Fruit fly (Drosophila melanogaster) whole organism, embryonic: ENCODE data around the gene idc.

Experiments
- ATbp ChIP-seq: fragments of 200-800 bp; sonication (Bioruptor generic); optimal IDR thresholded peaks from 2 replicates; lab custom pipeline; 2017; ENCODE audit warnings: missing biosample characterization, mild to moderate bottlenecking, missing genetic modification characterization, missing genetic modification reagents
- Bteb2 ChIP-seq: fragments of 200-800 bp; sonication (Bioruptor generic); optimal IDR thresholded peaks from 2 replicates; lab custom pipeline; 2016; ENCODE audit warnings: missing biosample characterization, missing genetic modification characterization
- CG10366 ChIP-seq: fragments of 200-800 bp; sonication (Bioruptor generic); IDR thresholded peaks from 2 replicates; pipeline ENCODE4 v1.3.6; 2022; ENCODE audit warnings: missing biosample characterization, missing genetic modification characterization
- CG12391 ChIP-seq: fragments of 200-800 bp; sonication (Bioruptor generic); optimal IDR thresholded peaks from 3 replicates; lab custom pipeline; 2018; ENCODE audit warnings: missing biosample characterization, mild to moderate bottlenecking, missing genetic modification characterization, moderate library complexity
- CG12769 ChIP-seq: fragments of 200-800 bp; sonication (Bioruptor generic); optimal IDR thresholded peaks from 2 replicates; lab custom pipeline; 2019; ENCODE audit warnings: missing biosample characterization, mild to moderate bottlenecking, missing genetic modification characterization, moderate library complexity
- CG16815 ChIP-seq: fragments of 200-800 bp; sonication (Bioruptor generic); optimal IDR thresholded peaks from 3 replicates; lab custom pipeline; 2017; ENCODE audit warnings: missing biosample characterization, mild to moderate bottlenecking, missing genetic modification characterization
- CG17361 ChIP-seq: fragments of 200-800 bp; sonication (Bioruptor generic); IDR thresholded peaks from 3 replicates; pipeline ENCODE4 v1.3.6; 2022; ENCODE audit warnings: missing biosample characterization, missing genetic modification characterization
- CG1832 ChIP-seq: fragments of 200-800 bp; sonication (Bioruptor generic); optimal IDR thresholded peaks from 2 replicates; lab custom pipeline; 2017; ENCODE audit warnings: missing biosample characterization, mild to moderate bottlenecking, missing genetic modification characterization, inconsistent platforms
- CG2199 ChIP-seq: fragments of 200-800 bp; sonication (Bioruptor generic); IDR thresholded peaks from 3 replicates; pipeline ENCODE4 v1.3.6; 2022; ENCODE audit warnings: missing biosample characterization, missing genetic modification characterization
- CG31224 ChIP-seq: fragments of 200-800 bp; sonication (Bioruptor generic); IDR thresholded peaks from 2 replicates; pipeline ENCODE4 v1.3.6; 2022; ENCODE audit warnings: missing biosample characterization, missing genetic modification characterization
- CG33557 ChIP-seq: fragments of 200-800 bp; sonication (Bioruptor generic); optimal IDR thresholded peaks from 2 replicates; lab custom pipeline; 2019; ENCODE audit warnings: missing biosample characterization, mild to moderate bottlenecking, missing genetic modification characterization, moderate library complexity
- CG7786 ChIP-seq: fragments of 200-800 bp; sonication (Bioruptor generic); optimal IDR thresholded peaks from 2 replicates; lab custom pipeline; 2016; ENCODE audit warnings: missing biosample characterization, missing genetic modification characterization
- CG7987 ChIP-seq: fragments of 200-800 bp; sonication (Bioruptor generic); optimal IDR thresholded peaks from 2 replicates; lab custom pipeline; 2018; ENCODE audit warnings: missing biosample characterization, mild to moderate bottlenecking, missing genetic modification characterization, moderate library complexity
- CG8924 ChIP-seq: fragments of 200-800 bp; optimal IDR thresholded peaks from 3 replicates; lab custom pipeline; 2019; ENCODE audit warnings: missing biosample characterization, mild to moderate bottlenecking, missing genetic modification characterization, moderate library complexity
- CG9727 ChIP-seq: fragments of 200-800 bp; sonication (Bioruptor generic); optimal IDR thresholded peaks from 3 replicates; lab custom pipeline; 2017; ENCODE audit warnings: missing biosample characterization, mild to moderate bottlenecking, missing genetic modification characterization
- CG9876 ChIP-seq: fragments of 200-800 bp; sonication (Bioruptor generic); optimal IDR thresholded peaks from 2 replicates; lab custom pipeline; 2016; ENCODE audit warnings: missing biosample characterization, missing genetic modification characterization
- CrebB ChIP-seq: fragments of 200-800 bp; sonication (Bioruptor generic); optimal IDR thresholded peaks from 3 replicates; lab custom pipeline; 2018; ENCODE audit warnings: missing biosample characterization, mild to moderate bottlenecking, missing genetic modification characterization
- D19A ChIP-seq: fragments of 200-800 bp; optimal IDR thresholded peaks from 3 replicates; lab custom pipeline; 2019; ENCODE audit warnings: missing biosample characterization, mild to moderate bottlenecking, missing genetic modification characterization, moderate library complexity
- Dip3 ChIP-seq: fragments of 200-800 bp; sonication (Bioruptor generic); optimal IDR thresholded peaks from 3 replicates; lab custom pipeline; 2016; ENCODE audit warnings: missing biosample characterization, missing genetic modification characterization
- Dll ChIP-seq: fragments of 200-800 bp; sonication (Bioruptor generic); IDR thresholded peaks from 4 replicates; pipeline ENCODE4 v1.3.6; 2022; ENCODE audit warnings: missing biosample characterization, missing genetic modification characterization; ENCODE audit not compliant: partially characterized antibody
- Doc2 ChIP-seq: fragments of 200-800 bp; sonication (Bioruptor generic); IDR thresholded peaks from 2 replicates; pipeline ENCODE4 v1.3.6; 2022; ENCODE audit warnings: missing biosample characterization, missing genetic modification characterization
- E2f1 ChIP-seq: fragments of 200-800 bp; sonication (Bioruptor generic); IDR thresholded peaks from 2 replicates; pipeline ENCODE4 v1.3.6; 2022; ENCODE audit warnings: missing biosample characterization, missing genetic modification characterization
- H15 ChIP-seq: fragments of 200-800 bp; sonication (Bioruptor generic); IDR thresholded peaks from 3 replicates; pipeline ENCODE4 v1.3.6; 2022; ENCODE audit warnings: missing biosample characterization, missing genetic modification characterization
- HHEX ChIP-seq: fragments of 200-800 bp; sonication (Bioruptor generic); optimal IDR thresholded peaks from 3 replicates; lab custom pipeline; 2017; ENCODE audit warnings: missing biosample characterization, mild to moderate bottlenecking, missing genetic modification characterization, missing genetic modification reagents
- Meics ChIP-seq: fragments of 200-800 bp; sonication (Bioruptor generic); optimal IDR thresholded peaks from 2 replicates; lab custom pipeline; 2017; ENCODE audit warnings: missing biosample characterization, mild to moderate bottlenecking, missing genetic modification characterization
- Neu2 ChIP-seq: fragments of 200-800 bp; sonication (Bioruptor generic); optimal IDR thresholded peaks from 3 replicates; lab custom pipeline; 2016; ENCODE audit warnings: missing biosample characterization, missing genetic modification characterization, borderline replicate concordance
- Ptx1 ChIP-seq: fragments of 200-800 bp; sonication (Bioruptor generic); IDR thresholded peaks from 2 replicates; pipeline ENCODE4 v1.3.6; 2022; ENCODE audit warnings: missing biosample characterization, missing genetic modification characterization
- al ChIP-seq: fragments of 200-800 bp; sonication (Bioruptor generic); IDR thresholded peaks from 2 replicates; pipeline ENCODE4 v1.3.6; 2022; ENCODE audit warnings: missing biosample characterization, missing genetic modification characterization
- br ChIP-seq: fragments of >200 bp; optimal IDR thresholded peaks from 2 replicates; lab custom pipeline; 2017
- chm ChIP-seq: fragments of 200-800 bp; sonication (Bioruptor generic); IDR thresholded peaks from 2 replicates; pipeline ENCODE4 v1.3.6; 2022; ENCODE audit warnings: missing biosample characterization, missing genetic modification characterization
- ci ChIP-seq: fragments of 200-800 bp; sonication (Bioruptor generic); IDR thresholded peaks from 3 replicates; pipeline ENCODE4 v1.3.6; 2022; ENCODE audit warnings: missing biosample characterization, missing genetic modification characterization
- dm ChIP-seq: fragments of 200-800 bp; sonication (Bioruptor generic); optimal IDR thresholded peaks from 3 replicates; lab custom pipeline; 2016; ENCODE audit warnings: missing biosample characterization, missing genetic modification characterization
- dmrt11E ChIP-seq: fragments of 200-800 bp; sonication (Bioruptor generic); optimal IDR thresholded peaks from 3 replicates; lab custom pipeline; 2018; ENCODE audit warnings: missing biosample characterization, mild to moderate bottlenecking, missing genetic modification characterization, moderate library complexity
- eve ChIP-seq, 2 experiments: fragments of >200 bp; optimal IDR thresholded peaks; 2 replicates each; lab custom pipeline; 2017; ENCODE audit warnings: missing biosample characterization in 2 of 2, missing genetic modification characterization in 2 of 2
- eyg ChIP-seq: fragments of 200-800 bp; sonication (Bioruptor generic); optimal IDR thresholded peaks from 3 replicates; lab custom pipeline; 2016; ENCODE audit warnings: missing biosample characterization, missing genetic modification characterization
- gem ChIP-seq: fragments of 200-800 bp; sonication (Bioruptor generic); optimal IDR thresholded peaks from 2 replicates; lab custom pipeline; 2019; ENCODE audit warnings: missing biosample characterization, mild to moderate bottlenecking, missing genetic modification characterization, moderate library complexity
- gfzf ChIP-seq: fragments of 200-800 bp; sonication (Bioruptor generic); optimal IDR thresholded peaks from 2 replicates; lab custom pipeline; 2016; ENCODE audit warnings: missing biosample characterization, mild to moderate bottlenecking, missing genetic modification characterization, moderate library complexity
- gsb-n ChIP-seq: fragments of 200-800 bp; sonication (Bioruptor generic); optimal IDR thresholded peaks from 3 replicates; lab custom pipeline; 2018; ENCODE audit warnings: missing biosample characterization, mild to moderate bottlenecking, missing genetic modification characterization
- h ChIP-seq: fragments of >200 bp; optimal IDR thresholded peaks from 2 replicates; lab custom pipeline; 2017
- ham ChIP-seq: fragments of 200-800 bp; sonication (Bioruptor generic); IDR thresholded peaks from 2 replicates; pipeline ENCODE4 v1.3.6; 2022; ENCODE audit warnings: missing biosample characterization, missing genetic modification characterization
- her ChIP-seq: fragments of 200-800 bp; sonication (Bioruptor generic); optimal IDR thresholded peaks from 2 replicates; lab custom pipeline; 2016; ENCODE audit warnings: missing biosample characterization, missing genetic modification characterization
- jing ChIP-seq: fragments of 200-800 bp; sonication (Bioruptor generic); optimal IDR thresholded peaks from 2 replicates; lab custom pipeline; 2018; ENCODE audit warnings: missing biosample characterization, mild to moderate bottlenecking, missing genetic modification characterization
- kay ChIP-seq: fragments of 200-800 bp; sonication (Bioruptor generic); optimal IDR thresholded peaks from 2 replicates; lab custom pipeline; 2016; ENCODE audit warnings: missing biosample characterization, missing genetic modification characterization
- knrl ChIP-seq: fragments of 200-800 bp; sonication (Bioruptor generic); IDR thresholded peaks from 3 replicates; pipeline ENCODE4 v1.3.6; 2022; ENCODE audit warnings: missing biosample characterization, missing genetic modification characterization; ENCODE audit not compliant: partially characterized antibody
- pros ChIP-seq: fragments of 200-800 bp; sonication (Bioruptor generic); optimal IDR thresholded peaks from 3 replicates; lab custom pipeline; 2019; ENCODE audit warnings: missing biosample characterization, mild to moderate bottlenecking, missing genetic modification characterization, moderate library complexity
- repo ChIP-seq: fragments of 200-800 bp; sonication (Bioruptor generic); optimal IDR thresholded peaks from 2 replicates; lab custom pipeline; 2016; ENCODE audit warnings: missing biosample characterization, missing genetic modification characterization
- sima ChIP-seq: fragments of 200-800 bp; sonication (Bioruptor generic); optimal IDR thresholded peaks from 2 replicates; lab custom pipeline; 2016; ENCODE audit warnings: missing biosample characterization, missing genetic modification characterization
- sisA ChIP-seq: fragments of 200-800 bp; sonication (Bioruptor generic); IDR thresholded peaks from 2 replicates; pipeline ENCODE4 v1.3.6; 2022; ENCODE audit warnings: missing biosample characterization, missing genetic modification characterization
- slbo ChIP-seq: fragments of 200-800 bp; sonication (Bioruptor generic); IDR thresholded peaks from 2 replicates; pipeline ENCODE4 v1.3.6; 2022; ENCODE audit warnings: missing biosample characterization, missing genetic modification characterization
- tna ChIP-seq: fragments of 200-800 bp; sonication (Bioruptor generic); IDR thresholded peaks from 2 replicates; pipeline ENCODE4 v1.3.6; 2022; ENCODE audit warnings: missing biosample characterization, missing genetic modification characterization; ENCODE audit not compliant: partially characterized antibody
- trem ChIP-seq: fragments of 200-800 bp; optimal IDR thresholded peaks from 3 replicates; lab custom pipeline; 2019; ENCODE audit warnings: missing biosample characterization, mild to moderate bottlenecking, missing genetic modification characterization, moderate library complexity
- zfh2 ChIP-seq: fragments of 200-800 bp; sonication (Bioruptor generic); optimal IDR thresholded peaks from 2 replicates; lab custom pipeline; 2016; ENCODE audit warnings: missing biosample characterization, missing genetic modification characterization

idc gene

dm6 chr3R:20035887-20036286, 4.3 kb downstream of the idc start, which contains the start of gene Regnase-1 (continued):
- TF ChIP-seq CG1832 (GFP tag; lab: Kevin White, UChicago) (no peak), Dip3 (GFP tag; lab: Kevin White, UChicago) (peak; percentile 60), CG10366 (GFP tag; lab: Robert Waterston, UW) (peak; percentile 87), CG7786 (GFP tag; lab: Kevin White, UChicago) (peak; percentile 78), h (no peak), CG8924 (tag; lab: Kevin White, UChicago) (peak; percentile 84), eyg (peak; percentile 90), CrebB (tag; lab: Kevin White, UChicago) (peak; percentile 97), CG2199 (GFP tag; lab: Robert Waterston, UW) (0 out of 3 replicates have a peak, but pooled peaks have one; percentile 32), sima (GFP tag; lab: Kevin White, UChicago) (peak; percentile 77), Meics (GFP tag; lab: Kevin White, UChicago) (peak; percentile 95), Doc2 (GFP tag; lab: Robert Waterston, UW) (no peak), knrl (GFP tag; lab: Robert Waterston, UW) (peak; percentile 95), kay (GFP tag; lab: Kevin White, UChicago) (peak; percentile 59), HHEX (peak; percentile 96), E2f1 (GFP tag; lab: Robert Waterston, UW) (peak; percentile 90), br (lab: Kevin White, UChicago) (no peak), slbo (GFP tag; lab: Robert Waterston, UW) (peak; percentile 79), sisA (no peak), jing (peak; percentile 55), Bteb2 (GFP tag; lab: Kevin White, UChicago) (peak; percentile 85), pros (GFP tag; lab: Kevin White, UChicago) (no peak), Neu2 (GFP tag; lab: Kevin White, UChicago) (peak; percentile 62), gsb-n (peak; percentile 94), CG12391 (peak; percentile 94), CG17361 (GFP tag; lab: Robert Waterston, UW) (peak; percentile 87), H15 (GFP tag; lab: Robert Waterston, UW) (peak; percentile 88), zfh2 (GFP tag; lab: Kevin White, UChicago) (peak; percentile 85), dm (GFP tag; lab: Kevin White, UChicago) (peak; percentile 90), repo (GFP tag; lab: Kevin White, UChicago) (peak; percentile 83), chm (peak; percentile 97), Ptx1 (peak; percentile 80), her (GFP tag; lab: Kevin White, UChicago) (peak; percentile 91), CG7987 (GFP tag; lab: Kevin White, UChicago) (peak; percentile 98), gem (tag; lab: Kevin White, UChicago) (peak; percentile 78), CG9727 (peak; percentile 95), CG31224 (GFP tag; lab: Robert Waterston, UW) (peak; percentile 84), CG16815 (GFP tag; lab: Kevin White, UChicago) (peak; percentile 34), CG33557 (GFP tag; lab: Kevin White, UChicago) (peak; percentile 92), al (peak; percentile 72), CG9876 (GFP tag; lab: Kevin White, UChicago) (peak; percentile 89), ATbp (GFP tag; lab: Kevin White, UChicago) (peak; percentile 94), trem (tag; lab: Kevin White, UChicago) (peak; percentile 97), eve (GFP tag; optimal IDR thresholded peaks at IDR 0.05; lab: Kevin White, UChicago) (no peak), gfzf (peak; percentile 43), CG12769 (tag; lab: Kevin White, UChicago) (no peak), Dll (peak; percentile 95), ham (GFP tag; lab: Robert Waterston, UW) (peak; percentile 63; the same call in 1 of the 2 replicates), D19A (no peak), ci (peak; percentile 99), tna (GFP tag; lab: Robert Waterston, UW) (peak; percentile 93), dmrt11E (tag; lab: Kevin White, UChicago) (peak; percentile 76)
